Fruit fly (Drosophila melanogaster): ENCODE measurements around the gene Dnz1.

Dnz1 gene

DNA sequence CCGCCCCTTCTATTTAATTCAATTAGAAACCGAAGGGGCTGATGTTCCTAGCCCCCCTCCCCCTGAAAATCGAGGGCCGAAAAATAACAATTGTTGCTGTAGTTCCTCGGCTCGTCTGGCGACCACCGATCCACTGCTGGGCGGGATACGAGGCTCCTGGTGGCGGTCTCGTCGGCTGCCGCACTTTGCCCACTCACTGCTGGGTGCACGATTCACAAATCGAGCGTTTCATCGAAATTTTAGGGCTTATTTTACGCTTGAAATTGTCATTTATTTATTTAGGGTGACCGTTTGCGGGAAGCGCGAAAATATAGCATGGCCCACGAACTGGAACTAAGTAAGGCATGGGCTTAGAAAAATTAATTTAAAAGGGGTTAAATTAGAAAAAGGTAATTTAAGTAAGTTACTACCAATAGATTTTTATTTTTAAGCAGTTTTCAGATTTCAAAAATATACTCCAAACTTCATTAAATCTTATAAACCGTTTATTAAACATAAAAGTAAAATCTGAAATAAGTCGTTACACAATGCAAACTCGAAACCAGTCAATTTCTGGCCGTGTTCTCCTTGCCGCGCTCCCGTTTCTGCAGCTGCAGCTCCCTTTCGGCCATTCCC lies at the start of gene Dnz1 (continued):
- TF ChIP-seq slp2 (GFP tag; optimal IDR thresholded peaks at IDR 0.05) (no peak), Sox102F (GFP tag; optimal IDR thresholded peaks at IDR 0.05) (peak; percentile 48), CG13775 (GFP tag; optimal IDR thresholded peaks at IDR 0.05) (peak; percentile 31), BtbVII (GFP tag; optimal IDR thresholded peaks at IDR 0.05) (peak; percentile 16), Sry-β (GFP tag; optimal IDR thresholded peaks at IDR 0.05) (no peak), Stat92E (GFP tag; optimal IDR thresholded peaks at IDR 0.05) (no peak), CG12659 (GFP tag; optimal IDR thresholded peaks at IDR 0.05) (peak; percentile 49), disco-r (GFP tag; optimal IDR thresholded peaks at IDR 0.05) (no peak), CG5953 (GFP tag; IDR thresholded peaks at IDR 0.05) (peak; percentile 55; the same call in 1 of the 2 replicates), CG12942 (GFP tag; optimal IDR thresholded peaks at IDR 0.05) (peak; percentile 24), pzg (GFP tag; optimal IDR thresholded peaks at IDR 0.05) (peak; percentile 31), luna (GFP tag; optimal IDR thresholded peaks at IDR 0.05) (no peak), bcd (GFP tag; optimal IDR thresholded peaks at IDR 0.05) (peak; percentile 55), CG14710 (tag; optimal IDR thresholded peaks at IDR 0.05) (peak; percentile 43), Tbp (GFP tag; optimal IDR thresholded peaks at IDR 0.05) (no peak), ind (GFP tag; optimal IDR thresholded peaks at IDR 0.05) (peak; percentile 43), unpg (GFP tag; optimal IDR thresholded peaks at IDR 0.05) (peak; percentile 39), ttk (GFP tag; IDR thresholded peaks at IDR 0.05) (peak; percentile 54), pum (GFP tag; optimal IDR thresholded peaks at IDR 0.05) (no peak), zen (tag; optimal IDR thresholded peaks at IDR 0.05) (peak; percentile 14), Vsx1 (GFP tag; optimal IDR thresholded peaks at IDR 0.05) (no peak), CG18619 (GFP tag; optimal IDR thresholded peaks at IDR 0.05) (no peak), NFAT (GFP tag; IDR thresholded peaks at IDR 0.05) (peak; percentile 79), cg (GFP tag; optimal IDR thresholded peaks at IDR 0.05) (no peak), pan (optimal IDR thresholded peaks at IDR 0.05) (no peak), pan (GFP tag; optimal IDR thresholded peaks at IDR 0.05 in 1 of 2, IDR thresholded peaks at IDR 0.05 in 1 of 2) (peak in 1 of 2 experiments; percentile 47), CG13123 (GFP tag; optimal IDR thresholded peaks at IDR 0.05) (no peak), HLH54F (GFP tag; optimal IDR thresholded peaks at IDR 0.05) (peak; percentile 38), CG8944 (GFP tag; optimal IDR thresholded peaks at IDR 0.05) (peak; percentile 18), CG12391 (tag; optimal IDR thresholded peaks at IDR 0.05) (peak; percentile 57), Trl (optimal IDR thresholded peaks at IDR 0.05) (no peak), Trl (GFP tag; optimal IDR thresholded peaks at IDR 0.05) (peak; percentile 62), CG3838 (GFP tag; optimal IDR thresholded peaks at IDR 0.05) (no peak), CG16813 (GFP tag; IDR thresholded peaks at IDR 0.05; ENCODE audit: partially characterized antibody) (no peak), Eip74EF (GFP tag; optimal IDR thresholded peaks at IDR 0.05) (no peak), wdn (GFP tag; IDR thresholded peaks at IDR 0.05) (peak; percentile 54; the same call in 1 of the 2 replicates), CG16863 (GFP tag; optimal IDR thresholded peaks at IDR 0.05) (no peak), Dbx (GFP tag; IDR thresholded peaks at IDR 0.05) (peak; percentile 49; the same call in 2 of the 3 replicates), fd64A (GFP tag; optimal IDR thresholded peaks at IDR 0.05) (no peak), CG7556 (GFP tag; optimal IDR thresholded peaks at IDR 0.05) (peak; percentile 16), cwo (GFP tag; optimal IDR thresholded peaks at IDR 0.05) (peak; percentile 38), MESR4 (GFP tag; optimal IDR thresholded peaks at IDR 0.05) (peak; percentile 80), ERR (GFP tag; optimal IDR thresholded peaks at IDR 0.05) (no peak), Taf1 (GFP tag; IDR thresholded peaks at IDR 0.05) (no peak), toy (GFP tag; IDR thresholded peaks at IDR 0.05) (0 out of 2 replicates have a peak, but pooled peaks have one; percentile 21), dm (GFP tag; optimal IDR thresholded peaks at IDR 0.05) (no peak), CG6791 (GFP tag; IDR thresholded peaks at IDR 0.05; ENCODE audit: partially characterized antibody) (no peak), grn (GFP tag; optimal IDR thresholded peaks at IDR 0.05) (no peak), CG9797 (GFP tag; optimal IDR thresholded peaks at IDR 0.05) (peak; percentile 50), lmd (GFP tag; IDR thresholded peaks at IDR 0.05) (peak; percentile 72)
